Fruit fly (Drosophila melanogaster) whole organism, pupa: Measurements from ENCODE around the gene slif.

ENCODE experiments used
- CG10348 ChIP-seq: fragments of 200-800 bp; sonication (Bioruptor generic); IDR thresholded peaks from 2 replicates; pipeline ENCODE4 v1.3.6; 2022; ENCODE audit warnings: missing biosample characterization, missing genetic modification characterization
- CG12605 ChIP-seq: fragments of 200-800 bp; sonication (Bioruptor generic); IDR thresholded peaks from 2 replicates; pipeline ENCODE4 v1.3.6; 2022; ENCODE audit warnings: missing biosample characterization, missing genetic modification characterization
- CG13204 ChIP-seq: fragments of 200-800 bp; sonication (Bioruptor generic); optimal IDR thresholded peaks from 2 replicates; lab custom pipeline; 2018; ENCODE audit warnings: missing biosample characterization, mild to moderate bottlenecking, missing genetic modification characterization, moderate library complexity
- CG14655 ChIP-seq: fragments of 200-800 bp; sonication (Bioruptor generic); optimal IDR thresholded peaks from 3 replicates; lab custom pipeline; 2017; ENCODE audit warnings: mild to moderate bottlenecking, missing biosample characterization, missing genetic modification reagents, missing genetic modification characterization
- CG15710 ChIP-seq: fragments of 200-800 bp; sonication (Bioruptor generic); optimal IDR thresholded peaks from 2 replicates; lab custom pipeline; 2018; ENCODE audit warnings: missing biosample characterization, mild to moderate bottlenecking, missing genetic modification characterization, moderate library complexity
- CG17806 ChIP-seq: fragments of 200-800 bp; sonication (Bioruptor generic); optimal IDR thresholded peaks from 2 replicates; lab custom pipeline; 2018; ENCODE audit warnings: missing biosample characterization, mild to moderate bottlenecking, missing genetic modification characterization, moderate library complexity
- CG32121 ChIP-seq: fragments of 200-800 bp; sonication (Bioruptor generic); IDR thresholded peaks from 2 replicates; pipeline ENCODE4 v1.3.6; 2022; ENCODE audit warnings: missing biosample characterization, missing genetic modification characterization
- CG34367 ChIP-seq: fragments of 200-800 bp; sonication (Bioruptor generic); optimal IDR thresholded peaks from 2 replicates; lab custom pipeline; 2018; ENCODE audit warnings: missing biosample characterization, mild to moderate bottlenecking, missing genetic modification characterization
- CG4496 ChIP-seq: fragments of 200-800 bp; sonication (Bioruptor generic); IDR thresholded peaks from 3 replicates; pipeline ENCODE4 v1.3.6; 2022; ENCODE audit warnings: missing biosample characterization, missing genetic modification characterization
- CG8159 ChIP-seq: fragments of 200-800 bp; sonication (Bioruptor generic); optimal IDR thresholded peaks from 3 replicates; lab custom pipeline; 2018; ENCODE audit warnings: missing biosample characterization, mild to moderate bottlenecking, missing genetic modification characterization, moderate library complexity
- CG8301 ChIP-seq: fragments of 200-800 bp; sonication (Bioruptor generic); optimal IDR thresholded peaks from 2 replicates; lab custom pipeline; 2018; ENCODE audit warnings: missing biosample characterization, mild to moderate bottlenecking, missing genetic modification characterization
- CG9948 ChIP-seq: fragments of 200-800 bp; sonication (Bioruptor generic); optimal IDR thresholded peaks from 2 replicates; lab custom pipeline; 2018; ENCODE audit warnings: missing biosample characterization, mild to moderate bottlenecking, missing genetic modification characterization, moderate library complexity
- D1 ChIP-seq: fragments of 200-800 bp; sonication (Bioruptor generic); optimal IDR thresholded peaks from 2 replicates; lab custom pipeline; 2018; ENCODE audit warnings: missing biosample characterization, mild to moderate bottlenecking, missing genetic modification characterization, moderate library complexity
- EcR ChIP-seq: fragments of 200-800 bp; sonication (Bioruptor generic); optimal IDR thresholded peaks from 3 replicates; lab custom pipeline; 2019; ENCODE audit warnings: missing biosample characterization, missing genetic modification characterization, mild to moderate bottlenecking, moderate library complexity, missing genetic modification reagents
- Ets98B ChIP-seq: fragments of 200-800 bp; sonication (Bioruptor generic); IDR thresholded peaks from 2 replicates; pipeline ENCODE4 v1.3.6; 2022; ENCODE audit warnings: missing biosample characterization, missing genetic modification characterization
- Pif1A ChIP-seq: fragments of 200-800 bp; sonication (Bioruptor generic); optimal IDR thresholded peaks from 3 replicates; lab custom pipeline; 2016; ENCODE audit warnings: missing biosample characterization, missing genetic modification characterization
- Pif1B ChIP-seq: fragments of 200-800 bp; sonication (Bioruptor generic); optimal IDR thresholded peaks from 3 replicates; lab custom pipeline; 2016; ENCODE audit warnings: missing biosample characterization, missing genetic modification characterization
- Snoo ChIP-seq: fragments of 200-800 bp; sonication (Bioruptor generic); optimal IDR thresholded peaks from 3 replicates; lab custom pipeline; 2017; ENCODE audit warnings: missing biosample characterization, mild to moderate bottlenecking, missing genetic modification characterization, inconsistent platforms
- fd96Ca ChIP-seq: fragments of 200-800 bp; sonication (Bioruptor generic); IDR thresholded peaks from 3 replicates; pipeline ENCODE4 v1.3.6; 2022; ENCODE audit warnings: missing biosample characterization, missing genetic modification characterization
- gl ChIP-seq: fragments of 200-800 bp; sonication (Bioruptor generic); optimal IDR thresholded peaks from 2 replicates; lab custom pipeline; 2018; ENCODE audit warnings: missing biosample characterization, mild to moderate bottlenecking, missing genetic modification characterization
- rn ChIP-seq: fragments of 200-800 bp; sonication (Bioruptor generic); IDR thresholded peaks from 2 replicates; pipeline ENCODE4 v1.3.6; 2022; ENCODE audit warnings: missing biosample characterization, missing genetic modification characterization

slif gene

DNA sequence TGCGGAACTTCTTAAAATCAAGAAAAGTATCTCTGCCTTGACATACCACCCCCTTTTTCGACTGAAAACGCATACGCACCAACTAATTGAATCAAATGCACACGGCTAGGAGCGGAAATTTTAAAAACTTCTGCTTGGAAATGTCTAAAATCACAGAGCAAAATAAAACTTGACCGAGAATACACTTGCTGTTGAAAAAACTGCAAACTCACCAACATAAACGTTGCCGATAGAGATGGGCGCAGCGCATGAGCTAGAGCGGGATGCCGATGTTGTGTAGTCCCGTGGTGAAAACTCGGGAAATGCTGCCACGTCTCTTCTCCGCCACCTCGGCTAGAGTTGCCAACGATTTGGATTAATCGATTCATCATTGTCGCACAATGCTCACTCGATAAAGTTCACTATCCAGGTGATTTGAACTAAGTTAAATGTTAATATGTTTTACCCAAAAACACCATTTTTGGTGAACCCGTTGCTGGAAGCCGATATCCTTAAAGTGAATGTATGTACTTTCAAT is 8.9 kb upstream of the slif start, which contains the start of the genes CG11109 and Arf1:
Gene CG11109 (plus strand): TSS at position 356 of the 517 bp plus-strand sequence.
Gene Arf1 (minus strand): TSS at position 387 of the 517 bp plus-strand sequence.
- TF ChIP-seq Pif1B (GFP tag; lab: Kevin White, UChicago) (no peak), CG9948 (no peak), CG15710 (no peak), CG12605 (GFP tag; lab: Robert Waterston, UW) (no peak), CG17806 (no peak), Ets98B (GFP tag; lab: Robert Waterston, UW) (no peak), fd96Ca (GFP tag; lab: Robert Waterston, UW) (no peak), CG4496 (no peak), D1 (tag; lab: Kevin White, UChicago) (no peak), CG8301 (no peak), CG32121 (GFP tag; lab: Robert Waterston, UW) (no peak), rn (GFP tag; lab: Robert Waterston, UW) (no peak)

DNA sequence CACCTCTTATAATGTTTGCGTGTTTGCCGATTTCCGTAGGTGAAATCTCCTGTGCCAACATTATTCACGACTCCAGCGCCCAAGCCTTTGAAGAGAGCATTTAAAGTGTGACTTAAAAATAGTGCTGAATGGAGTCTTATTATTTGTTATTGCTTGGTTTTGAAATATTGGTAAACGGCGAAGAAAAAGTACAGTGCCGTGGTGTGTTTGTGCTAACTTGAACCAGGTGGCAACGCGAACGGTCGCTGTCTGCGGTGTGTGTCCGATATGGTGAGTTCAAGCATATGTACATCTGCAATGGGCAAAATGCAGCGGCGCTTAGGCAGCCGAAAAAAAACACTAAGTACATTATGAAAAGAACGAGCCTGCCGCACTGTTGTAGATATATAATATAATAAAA is 2.9 kb upstream of the slif start:
- TF ChIP-seq CG12605 (GFP tag; lab: Robert Waterston, UW), result 0 out of 2 replicates have a peak, but pooled peaks have one; percentile 36
- no peak for TF ChIP-seq CG10348 (GFP tag; lab: Robert Waterston, UW)

DNA sequence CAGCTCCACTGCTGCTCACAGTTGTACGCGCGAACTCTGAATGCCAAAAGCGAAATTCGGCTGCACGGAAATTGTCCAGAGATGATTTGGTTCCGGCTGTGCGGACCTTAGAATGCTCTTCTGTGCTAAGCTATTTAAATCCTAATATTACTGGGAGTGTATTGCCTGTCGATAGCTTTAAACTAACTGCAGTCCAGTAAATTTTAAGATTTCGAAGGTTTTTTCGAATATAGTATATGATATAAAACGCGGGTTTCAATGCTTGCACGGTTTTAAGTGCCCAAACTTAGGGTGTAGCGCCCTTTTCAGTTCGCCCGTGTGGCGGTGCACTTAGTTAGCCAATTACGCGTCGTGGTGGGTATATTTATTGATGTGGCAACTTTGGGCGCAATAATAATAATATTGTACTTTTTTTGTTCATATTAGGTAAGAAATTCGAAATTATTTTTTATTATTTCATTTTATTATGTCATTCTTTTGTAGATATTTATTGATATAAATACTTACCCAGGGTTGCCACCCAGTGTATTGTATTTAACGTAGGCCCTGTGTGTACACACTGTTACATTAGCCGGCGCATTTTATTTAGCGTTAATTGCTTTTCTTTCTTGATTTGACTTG is 2.0 kb upstream of the slif start, which contains the start of the genes Chro and Ssl1:
Gene Chro (minus strand): TSS at position 262 of the 621 bp plus-strand sequence.
Gene Ssl1 (plus strand): TSS at position 367 of the 621 bp plus-strand sequence.
- TF ChIP-seq Pif1B (GFP tag; lab: Kevin White, UChicago), result peak; percentile 100
- TF ChIP-seq CG13204 (GFP tag; lab: Kevin White, UChicago), result peak; percentile 98
- TF ChIP-seq CG34367 (tag; lab: Kevin White, UChicago), result peak; percentile 100
- TF ChIP-seq CG32121 (GFP tag; lab: Robert Waterston, UW), result peak; percentile 100
- peak; percentile 100 for TF ChIP-seq Snoo (tag; lab: Kevin White, UChicago)
- TF ChIP-seq CG14655 (GFP tag; lab: Kevin White, UChicago), result peak; percentile 100
- no peak for TF ChIP-seq D1 (tag; lab: Kevin White, UChicago)
- TF ChIP-seq Ets98B (GFP tag; lab: Robert Waterston, UW), result peak; percentile 100
- TF ChIP-seq gl (tag; lab: Kevin White, UChicago), result peak; percentile 99
- peak; percentile 100 for TF ChIP-seq CG4496
- TF ChIP-seq CG10348 (GFP tag; lab: Robert Waterston, UW), result peak; percentile 99
- TF ChIP-seq EcR (GFP tag; lab: Kevin White, UChicago), result peak; percentile 86
- peak; percentile 100 for TF ChIP-seq CG17806
- peak; percentile 100 for TF ChIP-seq fd96Ca (GFP tag; lab: Robert Waterston, UW)
- peak; percentile 100 for TF ChIP-seq CG8159 (tag; lab: Kevin White, UChicago)
- peak; percentile 100 for TF ChIP-seq Pif1A
- TF ChIP-seq CG9948, result peak; percentile 100
- peak; percentile 99 for TF ChIP-seq CG12605 (GFP tag; lab: Robert Waterston, UW)
- TF ChIP-seq rn (GFP tag; lab: Robert Waterston, UW), result peak; percentile 99
- TF ChIP-seq CG8301, result peak; percentile 100
- peak; percentile 100 for TF ChIP-seq CG15710

DNA sequence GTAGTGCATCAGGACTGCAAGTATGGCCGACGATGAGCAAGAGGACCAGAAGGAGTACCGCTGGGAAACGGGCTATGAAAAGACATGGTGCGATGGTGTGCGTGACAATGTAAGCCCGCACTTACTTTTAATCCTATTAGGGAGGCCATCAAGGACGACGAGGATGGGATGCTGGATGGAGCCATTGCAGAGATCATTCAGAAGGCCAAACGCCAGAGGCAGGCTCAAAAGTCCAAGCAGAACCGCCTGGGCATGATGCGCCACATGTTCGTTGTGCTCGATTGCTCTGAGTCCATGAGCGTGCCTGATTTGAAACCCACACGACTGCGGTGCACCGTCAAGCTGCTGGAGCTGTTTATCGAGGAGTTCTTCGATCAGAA is 1.5 kb upstream of the slif start:
- TF ChIP-seq CG32121 (GFP tag; lab: Robert Waterston, UW), result no peak
- no peak for TF ChIP-seq CG8301
- TF ChIP-seq Snoo (tag; lab: Kevin White, UChicago), result no peak
- no peak for TF ChIP-seq gl (tag; lab: Kevin White, UChicago)
- TF ChIP-seq fd96Ca (GFP tag; lab: Robert Waterston, UW), result no peak
- TF ChIP-seq CG4496, result no peak
- TF ChIP-seq CG14655 (GFP tag; lab: Kevin White, UChicago), result no peak
- TF ChIP-seq rn (GFP tag; lab: Robert Waterston, UW), result no peak
- TF ChIP-seq CG12605 (GFP tag; lab: Robert Waterston, UW), result no peak
- no peak for TF ChIP-seq Pif1A
- TF ChIP-seq CG15710, result no peak
- no peak for TF ChIP-seq EcR (GFP tag; lab: Kevin White, UChicago)
- TF ChIP-seq CG13204 (GFP tag; lab: Kevin White, UChicago), result no peak
- TF ChIP-seq CG8159 (tag; lab: Kevin White, UChicago), result no peak
- no peak for TF ChIP-seq CG17806
- TF ChIP-seq CG9948, result no peak
- no peak for TF ChIP-seq Pif1B (GFP tag; lab: Kevin White, UChicago)
- no peak for TF ChIP-seq Ets98B (GFP tag; lab: Robert Waterston, UW)

DNA sequence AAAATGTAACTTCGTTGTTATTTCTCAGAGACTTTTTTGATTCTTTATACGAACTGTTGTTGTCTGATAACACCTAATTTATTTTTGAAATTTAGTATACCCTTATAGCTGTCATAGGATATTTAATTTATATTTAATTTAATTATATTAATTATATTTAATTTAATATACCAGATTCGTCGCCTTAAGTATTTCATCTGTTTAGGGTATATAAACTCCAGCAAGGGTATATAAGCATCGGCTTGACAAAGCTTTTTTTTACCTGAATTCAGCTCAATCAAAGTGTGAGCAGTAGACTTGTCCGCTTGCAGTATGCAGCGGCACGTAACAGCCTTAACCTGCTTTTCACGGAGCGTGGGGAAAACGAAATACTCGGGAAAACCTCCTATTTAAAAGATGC is 2.8 kb downstream of the slif start:
- TF ChIP-seq Ets98B (GFP tag; lab: Robert Waterston, UW) (no peak), CG8159 (tag; lab: Kevin White, UChicago) (no peak), CG32121 (GFP tag; lab: Robert Waterston, UW) (no peak), D1 (tag; lab: Kevin White, UChicago) (no peak), CG34367 (tag; lab: Kevin White, UChicago) (no peak), CG4496 (0 out of 3 replicates have a peak, but pooled peaks have one; percentile 6), CG17806 (no peak)

DNA sequence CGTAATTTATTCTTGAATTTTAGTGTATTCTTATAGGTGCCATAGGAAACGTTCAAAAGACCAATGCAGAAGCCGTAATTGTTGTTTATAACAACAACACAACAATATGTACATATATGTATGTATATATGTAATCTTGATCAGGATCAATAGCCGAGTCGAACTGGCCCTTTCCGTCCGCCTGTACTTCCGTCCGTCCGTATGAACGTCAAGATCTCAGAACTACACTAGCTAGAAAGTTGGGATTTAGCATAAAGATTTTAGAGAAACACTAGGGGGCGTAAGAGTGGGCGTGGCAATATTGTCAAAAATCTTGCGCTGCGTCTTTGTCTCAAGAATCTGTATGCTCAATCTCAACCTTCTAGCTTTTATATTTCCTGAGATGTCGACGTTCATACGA is 3.6 kb downstream of the slif start:
- TF ChIP-seq CG10348 (GFP tag; lab: Robert Waterston, UW), result no peak
- TF ChIP-seq gl (tag; lab: Kevin White, UChicago), result no peak
- TF ChIP-seq rn (GFP tag; lab: Robert Waterston, UW), result no peak
- no peak for TF ChIP-seq CG9948
- no peak for TF ChIP-seq CG14655 (GFP tag; lab: Kevin White, UChicago)
- no peak for TF ChIP-seq Pif1A
